Fruit fly (Drosophila melanogaster) whole organism, embryonic: Measurements from ENCODE around the gene Ubc4.

ENCODE experiments used
- Antp ChIP-seq: fragments of 200-800 bp; sonication (Bioruptor generic); optimal IDR thresholded peaks from 3 replicates; lab custom pipeline; 2016; ENCODE audit warnings: missing biosample characterization, missing genetic modification characterization
- Asciz ChIP-seq: fragments of 200-800 bp; sonication (Bioruptor generic); optimal IDR thresholded peaks from 2 replicates; lab custom pipeline; 2017; ENCODE audit warnings: missing biosample characterization, mild to moderate bottlenecking, missing genetic modification characterization, missing genetic modification reagents
- CG10431 ChIP-seq: fragments of 200-800 bp; sonication (Bioruptor generic); optimal IDR thresholded peaks from 3 replicates; lab custom pipeline; 2018; ENCODE audit warnings: missing biosample characterization, mild to moderate bottlenecking, missing genetic modification characterization
- CG10979 ChIP-seq: fragments of 200-800 bp; sonication (Bioruptor generic); optimal IDR thresholded peaks from 2 replicates; lab custom pipeline; 2018; ENCODE audit warnings: missing biosample characterization, mild to moderate bottlenecking, missing genetic modification characterization, moderate library complexity
- CG12942 ChIP-seq: fragments of 200-800 bp; sonication (Bioruptor generic); optimal IDR thresholded peaks from 3 replicates; lab custom pipeline; 2016; ENCODE audit warnings: missing biosample characterization, missing genetic modification characterization
- CG13123 ChIP-seq: fragments of 200-800 bp; sonication (Bioruptor generic); optimal IDR thresholded peaks from 2 replicates; lab custom pipeline; 2016; ENCODE audit warnings: missing biosample characterization, missing genetic modification characterization
- CG13296 ChIP-seq: fragments of 200-800 bp; sonication (Bioruptor generic); optimal IDR thresholded peaks from 3 replicates; lab custom pipeline; 2018; ENCODE audit warnings: missing biosample characterization, mild to moderate bottlenecking, missing genetic modification characterization
- CG15073 ChIP-seq: fragments of 200-800 bp; sonication (Bioruptor generic); optimal IDR thresholded peaks from 2 replicates; lab custom pipeline; 2016; ENCODE audit warnings: missing biosample characterization, missing genetic modification characterization
- CG15514 ChIP-seq: fragments of 200-800 bp; sonication (Bioruptor generic); optimal IDR thresholded peaks from 3 replicates; lab custom pipeline; 2017; ENCODE audit warnings: missing biosample characterization, missing genetic modification characterization, mild to moderate bottlenecking, moderate library complexity, missing genetic modification reagents
- CG17802 ChIP-seq: fragments of 200-800 bp; sonication (Bioruptor generic); optimal IDR thresholded peaks from 2 replicates; lab custom pipeline; 2018; ENCODE audit warnings: missing biosample characterization, mild to moderate bottlenecking, missing genetic modification characterization, moderate library complexity
- CG2202 ChIP-seq: fragments of 200-800 bp; sonication (Bioruptor generic); optimal IDR thresholded peaks from 2 replicates; lab custom pipeline; 2018; ENCODE audit warnings: missing biosample characterization, mild to moderate bottlenecking, missing genetic modification characterization
- CG2678 ChIP-seq: fragments of 200-800 bp; sonication (Bioruptor generic); optimal IDR thresholded peaks from 3 replicates; lab custom pipeline; 2019; ENCODE audit warnings: missing biosample characterization, mild to moderate bottlenecking, missing genetic modification characterization, moderate library complexity
- CG31224 ChIP-seq: fragments of 200-800 bp; sonication (Bioruptor generic); IDR thresholded peaks from 2 replicates; pipeline ENCODE4 v1.3.6; 2022; ENCODE audit warnings: missing biosample characterization, missing genetic modification characterization
- CG32532 ChIP-seq: fragments of 200-800 bp; sonication (Bioruptor generic); IDR thresholded peaks from 2 replicates; pipeline ENCODE4 v1.3.6; 2022; ENCODE audit warnings: missing biosample characterization, missing genetic modification characterization
- CG4328 ChIP-seq: fragments of 200-800 bp; sonication (Bioruptor generic); optimal IDR thresholded peaks from 3 replicates; lab custom pipeline; 2017; ENCODE audit warnings: missing biosample characterization, missing genetic modification reagents, missing genetic modification characterization
- CG5180 ChIP-seq: fragments of 200-800 bp; sonication (Bioruptor generic); optimal IDR thresholded peaks from 3 replicates; lab custom pipeline; 2017; ENCODE audit warnings: missing biosample characterization, missing genetic modification characterization, mild to moderate bottlenecking, moderate library complexity, missing genetic modification reagents
- D ChIP-seq, 2 experiments: fragments of 200-800 bp in 1 of 2; fragments of >200 bp in 1 of 2; sonication (Bioruptor generic) in 1 of 2; optimal IDR thresholded peaks; 2 replicates in 1 of 2; 3 replicates in 1 of 2; lab custom pipeline; 2017; ENCODE audit warnings: mild to moderate bottlenecking in 1 of 2, missing biosample characterization in 1 of 2, missing genetic modification characterization in 1 of 2, missing genetic modification reagents in 1 of 2
- Dad ChIP-seq: fragments of 200-800 bp; sonication (Bioruptor generic); optimal IDR thresholded peaks from 3 replicates; lab custom pipeline; 2016; ENCODE audit warnings: missing biosample characterization, missing genetic modification characterization
- E2f1 ChIP-seq: fragments of 200-800 bp; sonication (Bioruptor generic); IDR thresholded peaks from 2 replicates; pipeline ENCODE4 v1.3.6; 2022; ENCODE audit warnings: missing biosample characterization, missing genetic modification characterization
- Gsc ChIP-seq: fragments of 200-800 bp; sonication (Bioruptor generic); IDR thresholded peaks from 2 replicates; pipeline ENCODE4 v1.3.6; 2022; ENCODE audit warnings: missing biosample characterization, missing genetic modification characterization
- HLHmδ ChIP-seq: fragments of 200-800 bp; sonication (Bioruptor generic); optimal IDR thresholded peaks from 2 replicates; lab custom pipeline; 2018; ENCODE audit warnings: missing biosample characterization, mild to moderate bottlenecking, missing genetic modification characterization, moderate library complexity
- HmgD ChIP-seq: fragments of 200-800 bp; sonication (Bioruptor generic); optimal IDR thresholded peaks from 3 replicates; lab custom pipeline; 2016; ENCODE audit warnings: missing biosample characterization, missing genetic modification characterization
- Jarid2 ChIP-seq: fragments of 200-800 bp; sonication (Bioruptor generic); optimal IDR thresholded peaks from 3 replicates; lab custom pipeline; 2017; ENCODE audit warnings: mild to moderate bottlenecking, missing biosample characterization, missing genetic modification reagents, missing genetic modification characterization
- Sox102F ChIP-seq: fragments of 200-800 bp; sonication (Bioruptor generic); optimal IDR thresholded peaks from 2 replicates; lab custom pipeline; 2018; ENCODE audit warnings: missing biosample characterization, mild to moderate bottlenecking, missing genetic modification characterization, moderate library complexity
- Xbp1 ChIP-seq: fragments of 200-800 bp; sonication (Bioruptor generic); optimal IDR thresholded peaks from 3 replicates; lab custom pipeline; 2016; ENCODE audit warnings: missing biosample characterization, mild to moderate bottlenecking, missing genetic modification characterization
- ash1 ChIP-seq: fragments of 200-800 bp; sonication (Bioruptor generic); optimal IDR thresholded peaks from 2 replicates; lab custom pipeline; 2018; ENCODE audit warnings: missing biosample characterization, mild to moderate bottlenecking, missing genetic modification characterization
- bowl ChIP-seq: fragments of 200-800 bp; sonication (Bioruptor generic); IDR thresholded peaks from 2 replicates; pipeline ENCODE4 v1.3.6; 2022; ENCODE audit warnings: missing biosample characterization, missing genetic modification characterization
- chif ChIP-seq, 2 experiments: fragments of 200-800 bp; sonication (Bioruptor generic); optimal IDR thresholded peaks; 3 replicates each; lab custom pipeline; 2016; ENCODE audit warnings: missing biosample characterization in 2 of 2, missing genetic modification characterization in 2 of 2
- ci ChIP-seq: fragments of 200-800 bp; sonication (Bioruptor generic); IDR thresholded peaks from 3 replicates; pipeline ENCODE4 v1.3.6; 2022; ENCODE audit warnings: missing biosample characterization, missing genetic modification characterization
- corto ChIP-seq: fragments of 200-800 bp; sonication (Bioruptor generic); optimal IDR thresholded peaks from 2 replicates; lab custom pipeline; 2016; ENCODE audit warnings: missing biosample characterization, mild to moderate bottlenecking, missing genetic modification characterization, moderate library complexity
- dan ChIP-seq: fragments of 200-800 bp; sonication (Bioruptor generic); IDR thresholded peaks from 2 replicates; pipeline ENCODE4 v1.3.6; 2022; ENCODE audit warnings: missing biosample characterization, missing genetic modification characterization
- eve ChIP-seq, 2 experiments: fragments of >200 bp; optimal IDR thresholded peaks; 2 replicates each; lab custom pipeline; 2017; ENCODE audit warnings: missing biosample characterization in 2 of 2, missing genetic modification characterization in 2 of 2
- ham ChIP-seq: fragments of 200-800 bp; sonication (Bioruptor generic); IDR thresholded peaks from 2 replicates; pipeline ENCODE4 v1.3.6; 2022; ENCODE audit warnings: missing biosample characterization, missing genetic modification characterization
- hth ChIP-seq: fragments of >200 bp; optimal IDR thresholded peaks from 2 replicates; lab custom pipeline; 2017; ENCODE audit warnings: inconsistent platforms
- nom ChIP-seq: fragments of 200-800 bp; sonication (Bioruptor generic); optimal IDR thresholded peaks from 2 replicates; lab custom pipeline; 2017; ENCODE audit warnings: missing biosample characterization, missing genetic modification characterization, mild to moderate bottlenecking, moderate library complexity, missing genetic modification reagents
- org-1 ChIP-seq: fragments of 200-800 bp; sonication (Bioruptor generic); optimal IDR thresholded peaks from 2 replicates; lab custom pipeline; 2017; ENCODE audit warnings: missing biosample characterization, missing genetic modification characterization
- p53 ChIP-seq: fragments of 200-800 bp; sonication (Bioruptor generic); optimal IDR thresholded peaks from 2 replicates; lab custom pipeline; 2016; ENCODE audit warnings: missing biosample characterization, missing genetic modification characterization
- peb ChIP-seq: fragments of 200-800 bp; sonication (Bioruptor generic); IDR thresholded peaks from 2 replicates; pipeline ENCODE4 v1.3.6; 2022; ENCODE audit warnings: missing biosample characterization, missing genetic modification characterization
- pfk ChIP-seq: fragments of 200-800 bp; sonication (Bioruptor generic); optimal IDR thresholded peaks from 2 replicates; lab custom pipeline; 2018; ENCODE audit warnings: missing biosample characterization, mild to moderate bottlenecking, missing genetic modification characterization, moderate library complexity
- pzg ChIP-seq: fragments of 200-800 bp; sonication (Bioruptor generic); optimal IDR thresholded peaks from 3 replicates; lab custom pipeline; 2018; ENCODE audit warnings: missing biosample characterization, mild to moderate bottlenecking, missing genetic modification characterization, moderate library complexity
- ranshi ChIP-seq: fragments of 200-800 bp; sonication (Bioruptor generic); IDR thresholded peaks from 2 replicates; pipeline ENCODE4 v1.3.6; 2022; ENCODE audit warnings: missing biosample characterization, missing genetic modification characterization
- row ChIP-seq: fragments of 200-800 bp; sonication (Bioruptor generic); IDR thresholded peaks from 3 replicates; pipeline ENCODE4 v1.3.6; 2022; ENCODE audit warnings: missing biosample characterization, missing genetic modification characterization
- scrt ChIP-seq: fragments of 200-800 bp; sonication (Bioruptor generic); optimal IDR thresholded peaks from 2 replicates; lab custom pipeline; 2018; ENCODE audit warnings: missing biosample characterization, mild to moderate bottlenecking, missing genetic modification characterization, moderate library complexity
- sens-2 ChIP-seq: fragments of 200-800 bp; sonication (Bioruptor generic); IDR thresholded peaks from 2 replicates; pipeline ENCODE4 v1.3.6; 2022; ENCODE audit warnings: missing biosample characterization, missing genetic modification characterization
- sqz ChIP-seq: fragments of 200-800 bp; sonication (Bioruptor generic); optimal IDR thresholded peaks from 3 replicates; lab custom pipeline; 2018; ENCODE audit warnings: missing biosample characterization, mild to moderate bottlenecking, missing genetic modification characterization
- tll ChIP-seq, 2 experiments: fragments of 200-800 bp in 1 of 2; fragments of >200 bp in 1 of 2; sonication (Bioruptor generic) in 1 of 2; optimal IDR thresholded peaks; 2 replicates each; lab custom pipeline; 2017 to 2019; ENCODE audit warnings: missing biosample characterization in 2 of 2, missing genetic modification characterization in 2 of 2, mild to moderate bottlenecking in 1 of 2, moderate library complexity in 1 of 2
- ttk ChIP-seq: fragments of 200-800 bp; sonication (Bioruptor generic); IDR thresholded peaks from 2 replicates; pipeline ENCODE4 v2.1.2; 2022; ENCODE audit warnings: missing biosample characterization, missing genetic modification characterization
- twi ChIP-seq: fragments of 200-800 bp; optimal IDR thresholded peaks from 2 replicates; lab custom pipeline; 2019; ENCODE audit warnings: missing biosample characterization, mild to moderate bottlenecking, missing genetic modification characterization, moderate library complexity
- tx ChIP-seq: fragments of 200-800 bp; sonication (Bioruptor generic); optimal IDR thresholded peaks from 2 replicates; lab custom pipeline; 2016; ENCODE audit warnings: missing biosample characterization, missing genetic modification characterization
- zfh2 ChIP-seq: fragments of 200-800 bp; sonication (Bioruptor generic); optimal IDR thresholded peaks from 2 replicates; lab custom pipeline; 2016; ENCODE audit warnings: missing biosample characterization, missing genetic modification characterization

The Ubc4 gene

dm6 chr3L:9678007-9678497 is 20.1 kb upstream of the Ubc4 start (continued):
- TF ChIP-seq HLHmδ (GFP tag; lab: Kevin White, UChicago) (peak; percentile 30), pzg (GFP tag; lab: Kevin White, UChicago) (no peak), CG4328 (GFP tag; lab: Kevin White, UChicago) (no peak), hth (lab: Kevin White, UChicago) (no peak), row (GFP tag; lab: Robert Waterston, UW) (peak; percentile 43; the same call in 1 of the 3 replicates), CG5180 (GFP tag; lab: Kevin White, UChicago) (no peak), CG10979 (tag; lab: Kevin White, UChicago) (peak; percentile 27), HmgD (GFP tag; lab: Kevin White, UChicago) (no peak), sqz (GFP tag; lab: Kevin White, UChicago) (peak; percentile 13), Jarid2 (GFP tag; lab: Kevin White, UChicago) (no peak), ham (GFP tag; lab: Robert Waterston, UW) (no peak), Antp (GFP tag; lab: Kevin White, UChicago) (peak; percentile 3), Sox102F (no peak), CG32532 (no peak), scrt (GFP tag; lab: Kevin White, UChicago) (no peak), CG2202 (no peak), tx (no peak), chif (GFP tag; optimal IDR thresholded peaks at IDR 0.05; lab: Kevin White, UChicago) (no peak), ranshi (GFP tag; lab: Robert Waterston, UW) (0 out of 2 replicates have a peak, but pooled peaks have one; percentile 5), CG13296 (no peak), eve (GFP tag; optimal IDR thresholded peaks at IDR 0.05; lab: Kevin White, UChicago) (peak in 1 of 2 experiments; percentile 54), peb (GFP tag; lab: Robert Waterston, UW) (no peak), CG10431 (no peak), CG12942 (no peak), zfh2 (GFP tag; lab: Kevin White, UChicago) (no peak), D (optimal IDR thresholded peaks at IDR 0.05; lab: Kevin White, UChicago) (no peak), D (GFP tag; optimal IDR thresholded peaks at IDR 0.05; lab: Kevin White, UChicago) (no peak), dan (GFP tag; lab: Robert Waterston, UW) (no peak), CG17802 (tag; lab: Kevin White, UChicago) (no peak), Dad (GFP tag; lab: Kevin White, UChicago) (no peak), p53 (GFP tag; lab: Kevin White, UChicago) (no peak), Gsc (GFP tag; lab: Robert Waterston, UW) (no peak), Asciz (GFP tag; lab: Kevin White, UChicago) (peak; percentile 13), nom (GFP tag; lab: Kevin White, UChicago) (peak; percentile 19), E2f1 (no peak), ash1 (GFP tag; lab: Kevin White, UChicago) (no peak), sens-2 (GFP tag; lab: Robert Waterston, UW) (peak; percentile 30; the same call in 1 of the 2 replicates), org-1 (GFP tag; lab: Kevin White, UChicago) (no peak), tll (GFP tag; optimal IDR thresholded peaks at IDR 0.05; lab: Kevin White, UChicago) (peak in 1 of 2 experiments; percentile 42), CG31224 (GFP tag; lab: Robert Waterston, UW) (no peak), CG15514 (GFP tag; lab: Kevin White, UChicago) (no peak), CG2678 (tag; lab: Kevin White, UChicago) (no peak), CG13123 (peak; percentile 18), pfk (GFP tag; lab: Kevin White, UChicago) (no peak), bowl (GFP tag; lab: Robert Waterston, UW) (no peak), corto (GFP tag; lab: Kevin White, UChicago) (no peak), Xbp1 (GFP tag; lab: Kevin White, UChicago) (no peak), twi (tag; lab: Kevin White, UChicago) (no peak), CG15073 (GFP tag; lab: Kevin White, UChicago) (no peak), ttk (GFP tag; lab: Robert Waterston, UW) (no peak), ci (no peak)
